Fruit fly (Drosophila melanogaster) whole organism, prepupa: Measurements from ENCODE around the gene CG9592.

Source experiments
- Blimp-1 ChIP-seq: fragments of 200-800 bp; sonication (Bioruptor generic); optimal IDR thresholded peaks from 3 replicates; lab custom pipeline; 2017; ENCODE audit warnings: missing biosample characterization, missing genetic modification characterization, mild to moderate bottlenecking, moderate library complexity, missing genetic modification reagents
- CG10631 ChIP-seq: fragments of 200-800 bp; sonication (Bioruptor generic); optimal IDR thresholded peaks from 2 replicates; lab custom pipeline; 2016; ENCODE audit warnings: missing biosample characterization, missing genetic modification characterization
- CG10669 ChIP-seq: fragments of 200-800 bp; sonication (Bioruptor generic); optimal IDR thresholded peaks from 3 replicates; lab custom pipeline; 2018; ENCODE audit warnings: missing biosample characterization, mild to moderate bottlenecking, missing genetic modification characterization, moderate library complexity
- CG11902 ChIP-seq: fragments of 200-800 bp; sonication (Bioruptor generic); optimal IDR thresholded peaks from 3 replicates; lab custom pipeline; 2016; ENCODE audit warnings: missing biosample characterization, missing genetic modification characterization
- CG15336 ChIP-seq: fragments of 200-800 bp; sonication (Bioruptor generic); IDR thresholded peaks from 2 replicates; pipeline ENCODE4 v1.3.6; 2022; ENCODE audit warnings: missing biosample characterization, missing genetic modification characterization
- CG1621 ChIP-seq: fragments of 200-800 bp; sonication (Bioruptor generic); optimal IDR thresholded peaks from 3 replicates; lab custom pipeline; 2018; ENCODE audit warnings: missing biosample characterization, mild to moderate bottlenecking, missing genetic modification characterization
- CG31627 ChIP-seq: fragments of 200-800 bp; sonication (Bioruptor generic); optimal IDR thresholded peaks from 3 replicates; lab custom pipeline; 2016; ENCODE audit warnings: missing biosample characterization, missing genetic modification characterization
- CG34406 ChIP-seq: fragments of 200-800 bp; sonication (Bioruptor generic); optimal IDR thresholded peaks from 3 replicates; lab custom pipeline; 2016; ENCODE audit warnings: missing biosample characterization, missing genetic modification characterization
- CG3919 ChIP-seq: fragments of 200-800 bp; sonication (Bioruptor generic); optimal IDR thresholded peaks from 3 replicates; lab custom pipeline; 2016; ENCODE audit warnings: missing biosample characterization, missing genetic modification characterization
- CG6276 ChIP-seq: fragments of 200-800 bp; sonication (Bioruptor generic); optimal IDR thresholded peaks from 2 replicates; lab custom pipeline; 2017; ENCODE audit warnings: missing biosample characterization, mild to moderate bottlenecking, missing genetic modification characterization
- CG6808 ChIP-seq: fragments of 200-800 bp; sonication (Bioruptor generic); optimal IDR thresholded peaks from 3 replicates; lab custom pipeline; 2017; ENCODE audit warnings: missing biosample characterization, missing genetic modification characterization, mild to moderate bottlenecking, moderate library complexity, missing genetic modification reagents
- CG6854 ChIP-seq: fragments of 200-800 bp; sonication (Bioruptor generic); optimal IDR thresholded peaks from 2 replicates; lab custom pipeline; 2017; ENCODE audit warnings: missing biosample characterization, mild to moderate bottlenecking, missing genetic modification characterization
- CG7368 ChIP-seq: fragments of 200-800 bp; sonication (Bioruptor generic); optimal IDR thresholded peaks from 3 replicates; lab custom pipeline; 2016; ENCODE audit warnings: missing biosample characterization, missing genetic modification characterization
- CG8119 ChIP-seq: fragments of 200-800 bp; sonication (Bioruptor generic); IDR thresholded peaks from 3 replicates; pipeline ENCODE4 v1.3.6; 2022; ENCODE audit warnings: missing biosample characterization, missing genetic modification characterization
- CG8319 ChIP-seq: fragments of 200-800 bp; sonication (Bioruptor generic); optimal IDR thresholded peaks from 3 replicates; lab custom pipeline; 2016; ENCODE audit warnings: missing biosample characterization, missing genetic modification characterization
- CG8632 ChIP-seq: fragments of 200-800 bp; sonication (Bioruptor generic); optimal IDR thresholded peaks from 3 replicates; lab custom pipeline; 2016; ENCODE audit warnings: missing biosample characterization, missing genetic modification characterization
- CG9139 ChIP-seq: fragments of 200-800 bp; sonication (Bioruptor generic); optimal IDR thresholded peaks from 3 replicates; lab custom pipeline; 2017; ENCODE audit warnings: missing biosample characterization, mild to moderate bottlenecking, missing genetic modification characterization
- Eip75B ChIP-seq: fragments of 200-800 bp; sonication (Bioruptor generic); optimal IDR thresholded peaks from 3 replicates; lab custom pipeline; 2016; ENCODE audit warnings: missing biosample characterization, missing genetic modification characterization
- Eip78C ChIP-seq: fragments of 200-800 bp; sonication (Bioruptor generic); peaks from one replicate; lab custom pipeline; 2016; ENCODE audit warnings: missing biosample characterization, missing genetic modification characterization
- Eip93F ChIP-seq: fragments of 200-800 bp; sonication (Bioruptor generic); optimal IDR thresholded peaks from 2 replicates; lab custom pipeline; 2016; ENCODE audit warnings: missing biosample characterization, mild to moderate bottlenecking, missing genetic modification characterization
- Ets96B ChIP-seq: fragments of 200-800 bp; optimal IDR thresholded peaks from 2 replicates; lab custom pipeline; 2019; ENCODE audit warnings: missing biosample characterization, mild to moderate bottlenecking, missing genetic modification characterization, moderate library complexity
- Gug ChIP-seq: fragments of 200-800 bp; sonication (Bioruptor generic); IDR thresholded peaks from 2 replicates; pipeline ENCODE4 v1.3.6; 2022; ENCODE audit warnings: missing biosample characterization, missing genetic modification characterization
- Hr38 ChIP-seq: sonication (Bioruptor generic); optimal IDR thresholded peaks from 2 replicates; lab custom pipeline; 2016; ENCODE audit warnings: missing biosample characterization, missing genetic modification characterization
- Hr39 ChIP-seq: fragments of 200-800 bp; sonication (Bioruptor generic); optimal IDR thresholded peaks from 2 replicates; lab custom pipeline; 2016; ENCODE audit warnings: missing biosample characterization, missing genetic modification characterization
- Hr4 ChIP-seq: fragments of 200-800 bp; sonication (Bioruptor generic); optimal IDR thresholded peaks from 3 replicates; lab custom pipeline; 2016; ENCODE audit warnings: missing biosample characterization, missing genetic modification characterization
- Lpt ChIP-seq: fragments of 200-800 bp; sonication (Bioruptor generic); optimal IDR thresholded peaks from 3 replicates; lab custom pipeline; 2016; ENCODE audit warnings: missing biosample characterization, missing genetic modification characterization
- Met ChIP-seq: fragments of 200-800 bp; sonication (Bioruptor generic); optimal IDR thresholded peaks from 3 replicates; lab custom pipeline; 2016; ENCODE audit warnings: missing biosample characterization, missing genetic modification characterization
- OdsH ChIP-seq: fragments of 200-800 bp; sonication (Bioruptor generic); optimal IDR thresholded peaks from 3 replicates; lab custom pipeline; 2016; ENCODE audit warnings: missing biosample characterization, missing genetic modification characterization
- Smox ChIP-seq: fragments of 200-800 bp; sonication (Bioruptor generic); optimal IDR thresholded peaks from 3 replicates; lab custom pipeline; 2016; ENCODE audit warnings: missing biosample characterization, missing genetic modification characterization
- Sox102F ChIP-seq: fragments of 200-800 bp; sonication (Bioruptor generic); optimal IDR thresholded peaks from 2 replicates; lab custom pipeline; 2016; ENCODE audit warnings: missing biosample characterization, mild to moderate bottlenecking, missing genetic modification characterization
- Sox15 ChIP-seq: fragments of 200-800 bp; sonication (Bioruptor generic); optimal IDR thresholded peaks from 3 replicates; lab custom pipeline; 2016; ENCODE audit warnings: missing biosample characterization, missing genetic modification characterization
- acj6 ChIP-seq: fragments of 200-800 bp; sonication (Bioruptor generic); optimal IDR thresholded peaks from 3 replicates; lab custom pipeline; 2016; ENCODE audit warnings: missing biosample characterization, missing genetic modification characterization
- cyc ChIP-seq: fragments of 200-800 bp; sonication (Bioruptor generic); optimal IDR thresholded peaks from 3 replicates; lab custom pipeline; 2016; ENCODE audit warnings: missing biosample characterization, missing genetic modification characterization
- dac ChIP-seq: fragments of 200-800 bp; sonication (Bioruptor generic); optimal IDR thresholded peaks from 2 replicates; lab custom pipeline; 2017; ENCODE audit warnings: missing biosample characterization, mild to moderate bottlenecking, missing genetic modification characterization
- dsx ChIP-seq: fragments of 200-800 bp; optimal IDR thresholded peaks from 3 replicates; lab custom pipeline; 2019; ENCODE audit warnings: missing biosample characterization, mild to moderate bottlenecking, missing genetic modification characterization, moderate library complexity; ENCODE audit not compliant: poor library complexity, severe bottlenecking
- eg ChIP-seq: fragments of 200-800 bp; sonication (Bioruptor generic); IDR thresholded peaks from 3 replicates; pipeline ENCODE4 v1.3.6; 2022; ENCODE audit warnings: missing biosample characterization, missing genetic modification characterization
- fd59A ChIP-seq: fragments of 200-800 bp; sonication (Bioruptor generic); optimal IDR thresholded peaks from 2 replicates; lab custom pipeline; 2017; ENCODE audit warnings: missing biosample characterization, mild to moderate bottlenecking, missing genetic modification characterization, missing genetic modification reagents
- fkh ChIP-seq: fragments of 200-800 bp; sonication (Bioruptor generic); optimal IDR thresholded peaks from 3 replicates; lab custom pipeline; 2017; ENCODE audit warnings: missing biosample characterization, mild to moderate bottlenecking, missing genetic modification characterization, moderate library complexity
- lz ChIP-seq: fragments of 200-800 bp; sonication (Bioruptor generic); optimal IDR thresholded peaks from 3 replicates; lab custom pipeline; 2016; ENCODE audit warnings: missing biosample characterization, missing genetic modification characterization
- net ChIP-seq: fragments of 200-800 bp; sonication (Bioruptor generic); optimal IDR thresholded peaks from 3 replicates; lab custom pipeline; 2016; ENCODE audit warnings: missing biosample characterization, missing genetic modification characterization
- salr ChIP-seq, 2 experiments: fragments of 200-800 bp; sonication (Bioruptor generic); optimal IDR thresholded peaks; 3 replicates each; lab custom pipeline; 2016 to 2018; ENCODE audit warnings: missing biosample characterization in 2 of 2, missing genetic modification characterization in 2 of 2, mild to moderate bottlenecking in 1 of 2
- spab ChIP-seq: fragments of 200-800 bp; sonication (Bioruptor generic); optimal IDR thresholded peaks from 2 replicates; lab custom pipeline; 2017; ENCODE audit warnings: missing biosample characterization, mild to moderate bottlenecking, missing genetic modification characterization, missing genetic modification reagents
- ss ChIP-seq, 2 experiments: fragments of 200-800 bp; sonication (Bioruptor generic); optimal IDR thresholded peaks; 2 replicates in 1 of 2; 3 replicates in 1 of 2; lab custom pipeline; 2017 to 2018; ENCODE audit warnings: mild to moderate bottlenecking in 2 of 2, missing biosample characterization in 2 of 2, missing genetic modification characterization in 2 of 2, moderate library complexity in 1 of 2
- svp ChIP-seq: fragments of 200-800 bp; sonication (Bioruptor generic); peaks from one replicate; lab custom pipeline; 2016; ENCODE audit warnings: missing biosample characterization, missing genetic modification characterization
- vri ChIP-seq: fragments of 200-800 bp; sonication (Bioruptor generic); optimal IDR thresholded peaks from 3 replicates; lab custom pipeline; 2016; ENCODE audit warnings: missing biosample characterization, mild to moderate bottlenecking, missing genetic modification characterization

Gene CG9592

dm6 chr3L:14531802-14532201 is 14.2 kb downstream of the CG9592 start (continued):
- TF ChIP-seq Eip93F (GFP tag; lab: Kevin White, UChicago) (no peak), acj6 (no peak), svp (GFP tag; lab: Kevin White, UChicago) (peak; percentile 66), vri (GFP tag; lab: Kevin White, UChicago) (no peak), lz (no peak), fd59A (GFP tag; lab: Kevin White, UChicago) (no peak), CG31627 (GFP tag; lab: Kevin White, UChicago) (no peak), CG8632 (GFP tag; lab: Kevin White, UChicago) (no peak), Lpt (GFP tag; lab: Kevin White, UChicago) (no peak), dac (GFP tag; lab: Kevin White, UChicago) (no peak), Ets96B (tag; lab: Kevin White, UChicago) (no peak), OdsH (GFP tag; lab: Kevin White, UChicago) (peak; percentile 9), Gug (GFP tag; lab: Robert Waterston, UW) (no peak)

dm6 chr3L:14533110-14533509 is 15.5 kb downstream of the CG9592 start:
- no peak for TF ChIP-seq CG10631 (GFP tag; lab: Kevin White, UChicago)
- no peak for TF ChIP-seq svp (GFP tag; lab: Kevin White, UChicago)
- TF ChIP-seq Blimp-1 (GFP tag; lab: Kevin White, UChicago) = no peak
- no peak for TF ChIP-seq Smox (GFP tag; lab: Kevin White, UChicago)
- TF ChIP-seq Hr39 = no peak
- no peak for TF ChIP-seq acj6
- TF ChIP-seq CG6276 (GFP tag; lab: Kevin White, UChicago) = no peak
- TF ChIP-seq CG3919 (GFP tag; lab: Kevin White, UChicago) = no peak
- no peak for TF ChIP-seq dsx (GFP tag; lab: Kevin White, UChicago)
- no peak for TF ChIP-seq eg
- TF ChIP-seq spab (GFP tag; lab: Kevin White, UChicago) = no peak
- no peak for TF ChIP-seq Hr4
- TF ChIP-seq dac (GFP tag; lab: Kevin White, UChicago) = no peak
- TF ChIP-seq CG8119 (GFP tag; lab: Robert Waterston, UW) = no peak
- no peak for TF ChIP-seq salr (GFP tag; optimal IDR thresholded peaks at IDR 0.05; lab: Kevin White, UChicago)
- no peak for TF ChIP-seq net (GFP tag; lab: Kevin White, UChicago)
- TF ChIP-seq CG8319 (GFP tag; lab: Kevin White, UChicago) = no peak
- no peak for TF ChIP-seq CG34406

- TF ChIP-seq CG15336 = peak; percentile 86
- TF ChIP-seq CG3919 (GFP tag; lab: Kevin White, UChicago) = peak; percentile 70
- TF ChIP-seq CG8119 (GFP tag; lab: Robert Waterston, UW) = peak; percentile 89
- peak; percentile 21 for TF ChIP-seq lz
- no peak for TF ChIP-seq CG6854 (GFP tag; lab: Kevin White, UChicago)
- peak; percentile 59 for TF ChIP-seq Eip75B (GFP tag; lab: Kevin White, UChicago)
- peak; percentile 39 for TF ChIP-seq Met (GFP tag; lab: Kevin White, UChicago)
- TF ChIP-seq Eip78C (GFP tag; lab: Kevin White, UChicago) = peak; percentile 94
- peak; percentile 62 for TF ChIP-seq Ets96B (tag; lab: Kevin White, UChicago)
- TF ChIP-seq CG34406 = peak; percentile 20
- peak; percentile 32 for TF ChIP-seq Sox102F (GFP tag; lab: Kevin White, UChicago)
- TF ChIP-seq Smox (GFP tag; lab: Kevin White, UChicago) = peak; percentile 11
- TF ChIP-seq CG7368 (GFP tag; lab: Kevin White, UChicago) = peak; percentile 32
- TF ChIP-seq net (GFP tag; lab: Kevin White, UChicago) = peak; percentile 64
- TF ChIP-seq fkh (GFP tag; lab: Kevin White, UChicago) = no peak
- peak; percentile 59 for TF ChIP-seq CG6808
- TF ChIP-seq vri (GFP tag; lab: Kevin White, UChicago) = no peak
- TF ChIP-seq CG10669 (GFP tag; lab: Kevin White, UChicago) = peak; percentile 22
- TF ChIP-seq OdsH (GFP tag; lab: Kevin White, UChicago) = peak; percentile 72
- peak; percentile 23 for TF ChIP-seq CG8319 (GFP tag; lab: Kevin White, UChicago)
- TF ChIP-seq CG11902 = no peak
- TF ChIP-seq dsx (GFP tag; lab: Kevin White, UChicago) = peak; percentile 56
- no peak for TF ChIP-seq Blimp-1 (GFP tag; lab: Kevin White, UChicago)
- TF ChIP-seq Hr38 (GFP tag; lab: Kevin White, UChicago) = no peak
- TF ChIP-seq cyc (GFP tag; lab: Kevin White, UChicago) = peak; percentile 20
- TF ChIP-seq ss (GFP tag; optimal IDR thresholded peaks at IDR 0.05; lab: Kevin White, UChicago) = peak; percentile 32 to 35
- no peak for TF ChIP-seq Sox15 (GFP tag; lab: Kevin White, UChicago)
- TF ChIP-seq CG9139 (GFP tag; lab: Kevin White, UChicago) = no peak
- TF ChIP-seq CG10631 (GFP tag; lab: Kevin White, UChicago) = peak; percentile 63
- peak; percentile 71 for TF ChIP-seq Gug (GFP tag; lab: Robert Waterston, UW)
- TF ChIP-seq fd59A (GFP tag; lab: Kevin White, UChicago) = peak; percentile 20
- TF ChIP-seq Lpt (GFP tag; lab: Kevin White, UChicago) = peak; percentile 64
- no peak for TF ChIP-seq CG1621 (tag; lab: Kevin White, UChicago)
Measured at dm6 chr3L:14534619-14535018, 17.0 kb downstream of the CG9592 start.
